Worm (Caenorhabditis elegans): ENCODE results near the gene frpr-13.

DNA sequence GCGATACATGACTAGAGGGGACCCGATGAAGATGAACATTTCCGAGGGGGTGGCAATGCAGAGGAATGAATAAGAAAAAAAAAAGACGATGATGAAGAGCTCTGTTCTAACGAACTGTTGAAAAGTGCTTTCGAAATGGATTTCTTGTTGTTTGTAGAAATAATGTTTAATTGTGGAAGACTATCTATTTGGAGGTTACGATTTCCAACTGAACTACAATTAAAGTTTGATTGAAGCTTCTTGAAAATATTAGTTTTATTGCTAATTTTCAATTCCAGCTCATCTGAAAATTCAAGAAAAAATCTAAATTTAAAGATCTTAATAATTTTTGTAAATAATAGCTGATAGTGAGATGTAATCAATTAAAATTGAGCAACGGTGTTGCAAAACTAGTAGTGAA lies 45.6 kb downstream of the frpr-13 start:
- TF ChIP-seq ztf-11 (tag; optimal IDR thresholded peaks at IDR 0.05) (no peak), daf-12 (tag; optimal IDR thresholded peaks at IDR 0.05) (no peak), nhr-23 (tag; optimal IDR thresholded peaks at IDR 0.05) (no peak), tbx-2 (tag; optimal IDR thresholded peaks at IDR 0.05) (no peak), elt-3 (tag; optimal IDR thresholded peaks at IDR 0.05) (no peak), lin-39 (tag; optimal IDR thresholded peaks at IDR 0.05) (no peak), nhr-76 (tag; optimal IDR thresholded peaks at IDR 0.05) (no peak), aly-2 (tag; optimal IDR thresholded peaks at IDR 0.05) (no peak), nhr-12 (tag; optimal IDR thresholded peaks at IDR 0.05) (no peak)
